Worm (Caenorhabditis elegans): ENCODE measurements around the gene suca-1.

ce11 chrX:10903416-10903815, 3.5 kb upstream of the suca-1 start:
- no peak for TF ChIP-seq nhr-12 (tag; optimal IDR thresholded peaks at IDR 0.05)
- TF ChIP-seq hmg-11 (tag; optimal IDR thresholded peaks at IDR 0.05) = no peak
- no peak for TF ChIP-seq fos-1 (tag; optimal IDR thresholded peaks at IDR 0.05)
